Worm (Caenorhabditis elegans) whole organism, L2 larva: ENCODE measurements around the gene C23H5.15.
A peak's percentile ranks its signal among the peaks of the same experiment; 100 is the strongest.
"Not testable (repeated sequence)": the region's sequence is repeated elsewhere in the genome, so short reads cannot be mapped to it uniquely, and the experiment has no call there.

Experiments
- C34F6.9 ChIP-seq: fragments of 150-350 bp; optimal IDR thresholded peaks from 2 replicates; lab custom pipeline; 2014; ENCODE audit warnings: missing biosample characterization, missing genetic modification characterization
- F13H6.1 ChIP-seq: sonication (generic microtip); optimal IDR thresholded peaks from 2 replicates; lab custom pipeline; 2016; ENCODE audit warnings: missing genetic modification characterization, missing compliant biosample characterization
- alr-1 ChIP-seq: fragments of 150-350 bp; optimal IDR thresholded peaks from 2 replicates; lab custom pipeline; 2014; ENCODE audit warnings: missing biosample characterization, missing genetic modification characterization
- ceh-82 ChIP-seq: fragments of 150-350 bp; optimal IDR thresholded peaks from 2 replicates; lab custom pipeline; 2014; ENCODE audit warnings: missing biosample characterization, missing genetic modification characterization
- dmd-4 ChIP-seq: sonication (generic microtip); optimal IDR thresholded peaks from 2 replicates; lab custom pipeline; 2017; ENCODE audit warnings: missing biosample characterization, missing genetic modification characterization
- egl-27 ChIP-seq: sonication (generic microtip); optimal IDR thresholded peaks from 3 replicates; lab custom pipeline; 2017; ENCODE audit warnings: missing biosample characterization, missing genetic modification reagents, missing genetic modification characterization
- elt-1 ChIP-seq: fragments of 150-350 bp; optimal IDR thresholded peaks from 2 replicates; lab custom pipeline; 2014; ENCODE audit warnings: missing biosample characterization, missing genetic modification characterization
- gmeb-1 ChIP-seq: fragments of 150-350 bp; optimal IDR thresholded peaks from 2 replicates; lab custom pipeline; 2014; ENCODE audit warnings: missing biosample characterization, missing genetic modification characterization
- lin-13 ChIP-seq: fragments of 150-350 bp; optimal IDR thresholded peaks from 2 replicates; lab custom pipeline; 2014; ENCODE audit warnings: missing biosample characterization, missing genetic modification reagents, missing genetic modification characterization
- lsy-2 ChIP-seq, 2 experiments: fragments of 150-350 bp in 1 of 2; sonication (generic microtip) in 1 of 2; optimal IDR thresholded peaks; 2 replicates each; lab custom pipeline; 2014 to 2017; ENCODE audit warnings: missing biosample characterization in 2 of 2, missing genetic modification characterization in 2 of 2
- mbf-1 ChIP-seq: sonication (generic microtip); optimal IDR thresholded peaks from 2 replicates; lab custom pipeline; 2017; ENCODE audit warnings: missing biosample characterization, missing genetic modification characterization
- nhr-10 ChIP-seq: sonication (generic microtip); optimal IDR thresholded peaks from 2 replicates; lab custom pipeline; 2017; ENCODE audit warnings: missing biosample characterization, missing genetic modification characterization
- nhr-11 ChIP-seq: fragments of 150-350 bp; optimal IDR thresholded peaks from 2 replicates; lab custom pipeline; 2014; ENCODE audit warnings: missing biosample characterization, missing genetic modification characterization
- nhr-129 ChIP-seq: fragments of 150-350 bp; optimal IDR thresholded peaks from 2 replicates; lab custom pipeline; 2014; ENCODE audit warnings: missing biosample characterization, missing genetic modification characterization
- nhr-23 ChIP-seq: fragments of 150-350 bp; optimal IDR thresholded peaks from 2 replicates; lab custom pipeline; 2014; ENCODE audit warnings: missing biosample characterization, missing genetic modification reagents, missing genetic modification characterization
- nhr-237 ChIP-seq: fragments of 150-350 bp; optimal IDR thresholded peaks from 2 replicates; lab custom pipeline; 2014; ENCODE audit warnings: missing biosample characterization, missing genetic modification characterization
- nhr-25 ChIP-seq: fragments of 150-350 bp; sonication (generic microtip); optimal IDR thresholded peaks from 3 replicates; lab custom pipeline; 2014; ENCODE audit warnings: missing biosample characterization, missing genetic modification characterization
- nhr-6 ChIP-seq: fragments of 150-350 bp; optimal IDR thresholded peaks from 2 replicates; lab custom pipeline; 2014; ENCODE audit warnings: missing biosample characterization, missing genetic modification characterization
- nhr-77 ChIP-seq: fragments of 150-350 bp; optimal IDR thresholded peaks from 2 replicates; lab custom pipeline; 2014; ENCODE audit warnings: missing biosample characterization, missing genetic modification characterization
- skn-1 ChIP-seq: sonication (generic microtip); optimal IDR thresholded peaks from 2 replicates; lab custom pipeline; 2017; ENCODE audit warnings: missing biosample characterization, missing genetic modification characterization
- sma-9 ChIP-seq, 2 experiments: fragments of 150-350 bp in 1 of 2; sonication (generic microtip) in 1 of 2; optimal IDR thresholded peaks; 2 replicates each; lab custom pipeline; 2014 to 2016; ENCODE audit warnings: missing genetic modification characterization in 2 of 2, mild to moderate bottlenecking in 1 of 2, missing biosample characterization in 1 of 2, missing compliant biosample characterization in 1 of 2, missing genetic modification reagents in 1 of 2, moderate library complexity in 1 of 2
- snpc-4 ChIP-seq: fragments of 150-350 bp; optimal IDR thresholded peaks from 2 replicates; lab custom pipeline; 2014; ENCODE audit warnings: missing biosample characterization, missing genetic modification characterization
- unc-55 ChIP-seq: fragments of 150-350 bp; sonication (generic microtip); optimal IDR thresholded peaks from 3 replicates; lab custom pipeline; 2014; ENCODE audit warnings: missing biosample characterization, missing genetic modification reagents, missing genetic modification characterization
- zag-1 ChIP-seq: fragments of 150-350 bp; optimal IDR thresholded peaks from 2 replicates; lab custom pipeline; 2014; ENCODE audit warnings: missing biosample characterization, missing genetic modification characterization

C23H5.15 gene

ce11 chrIV:2053591-2053990 lies 49.1 kb downstream of the C23H5.15 start (continued):
- TF ChIP-seq elt-1 (tag; lab: Kevin White, UChicago) (no peak), nhr-10 (tag; lab: Kevin White, UChicago) (no peak), nhr-237 (no peak), nhr-23 (no peak), lin-13 (GFP tag; lab: Kevin White, UChicago) (peak; percentile 27), unc-55 (GFP tag; lab: Kevin White, UChicago) (no peak), nhr-25 (tag; lab: Kevin White, UChicago) (no peak), mbf-1 (tag; lab: Kevin White, UChicago) (no peak), nhr-11 (no peak), ceh-82 (tag; lab: Kevin White, UChicago) (no peak), snpc-4 (tag; lab: Kevin White, UChicago) (no peak), skn-1 (tag; lab: Kevin White, UChicago) (no peak), dmd-4 (tag; lab: Kevin White, UChicago) (no peak), sma-9 (GFP tag; optimal IDR thresholded peaks at IDR 0.05; lab: Kevin White, UChicago) (peak; percentile 18), sma-9 (tag; optimal IDR thresholded peaks at IDR 0.05; lab: Kevin White, UChicago) (no peak), nhr-6 (tag; lab: Kevin White, UChicago) (no peak), nhr-129 (peak; percentile 51), gmeb-1 (tag; lab: Kevin White, UChicago) (no peak), egl-27 (tag; lab: Kevin White, UChicago) (no peak), alr-1 (no peak), F13H6.1 (tag; lab: Kevin White, UChicago) (peak; percentile 41)
- TF ChIP-seq, all 48 proteins: peak for 9

DNA sequence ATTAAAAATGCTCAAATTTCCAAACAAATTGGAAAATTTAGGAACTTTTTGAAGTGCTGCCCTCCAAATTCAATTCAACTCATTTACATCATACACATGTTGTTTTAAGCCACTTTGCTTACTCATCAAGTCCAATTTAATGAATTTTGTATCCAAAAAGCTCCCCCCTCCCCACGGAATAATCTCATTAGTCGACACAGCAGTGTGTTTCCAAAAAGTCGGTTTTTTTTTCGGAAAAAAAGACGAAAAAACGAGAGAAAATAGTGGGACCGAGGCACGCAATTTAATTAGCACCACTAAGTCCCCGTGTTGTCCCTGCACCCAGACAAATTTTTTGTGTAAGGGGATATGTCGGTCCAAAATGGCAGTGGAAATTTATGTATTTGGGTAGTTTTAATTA lies 50.4 kb downstream of the C23H5.15 start:
- TF ChIP-seq nhr-77 (tag; lab: Kevin White, UChicago) (no peak), lin-13 (GFP tag; lab: Kevin White, UChicago) (peak; percentile 14), egl-27 (tag; lab: Kevin White, UChicago) (no peak), C34F6.9 (peak; percentile 38), lsy-2 (tag; optimal IDR thresholded peaks at IDR 0.05; lab: Kevin White, UChicago) (peak in 1 of 2 experiments; percentile 17), nhr-23 (no peak), zag-1 (peak; percentile 64), sma-9 (GFP tag; optimal IDR thresholded peaks at IDR 0.05; lab: Kevin White, UChicago) (peak; percentile 19), sma-9 (tag; optimal IDR thresholded peaks at IDR 0.05; lab: Kevin White, UChicago) (no peak)
- TF ChIP-seq, all 48 proteins: peak for 5

- not testable (repeated sequence) for TF ChIP-seq zag-1; nhr-11; dmd-4 (tag; lab: Kevin White, UChicago)
These were observed 51.5 kb downstream of the C23H5.15 start, which contains the start of gene R05C11.4 for ce11 chrIV:2051195-2051594. R05C11.4 (plus strand) TSS chrIV:2051495.
